Worm (Caenorhabditis elegans) whole organism, L4 larva: Measurements from ENCODE around the gene srg-33.

Source experiments
- ama-1 ChIP-seq: fragments of 150-350 bp; optimal IDR thresholded peaks from 2 replicates; lab custom pipeline; 2014; ENCODE audit warnings: inconsistent platforms, mixed read lengths
- daf-12 ChIP-seq: fragments of 150-350 bp; optimal IDR thresholded peaks from 2 replicates; lab custom pipeline; 2014; ENCODE audit warnings: missing biosample characterization, missing genetic modification reagents, missing genetic modification characterization
- mdt-29 ChIP-seq: fragments of 200-800 bp; sonication (Bioruptor generic); IDR thresholded peaks from 2 replicates; pipeline ENCODE4 v1.3.6; 2022; ENCODE audit warnings: missing genetic modification reagents, missing genetic modification characterization, missing compliant biosample characterization
- nhr-28 ChIP-seq: fragments of 150-350 bp; optimal IDR thresholded peaks from 2 replicates; lab custom pipeline; 2014; ENCODE audit warnings: missing biosample characterization, missing genetic modification characterization

DNA sequence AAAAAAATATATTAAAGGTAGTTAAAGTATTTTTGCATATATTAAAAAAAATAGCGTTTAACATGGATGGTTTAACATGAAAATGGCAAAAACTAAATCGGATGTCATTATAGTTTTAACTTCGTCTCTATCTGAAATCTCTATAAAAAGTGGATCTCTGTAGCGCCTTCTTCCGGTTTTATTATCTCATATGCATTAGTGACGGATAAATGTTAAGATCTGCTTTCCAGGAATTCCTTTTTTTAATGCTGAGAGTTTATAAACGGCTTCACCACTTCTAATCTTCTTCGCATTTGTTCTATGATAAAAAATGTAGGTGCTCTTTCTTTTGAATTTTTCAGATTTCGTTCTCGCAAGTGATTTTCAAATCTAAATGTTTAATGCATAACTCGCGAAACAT is 50.6 kb downstream of the srg-33 start:
- no peak for TF ChIP-seq ama-1 (lab: Kevin White, UChicago)
- no peak for TF ChIP-seq daf-12 (tag; lab: Kevin White, UChicago)
- TF ChIP-seq nhr-28 (tag; lab: Kevin White, UChicago) = no peak
- no peak for TF ChIP-seq mdt-29 (GFP tag; lab: Robert Waterston, UW)
